Fruit fly (Drosophila melanogaster): Measurements from ENCODE around the gene CG14100.

The CG14100 gene

dm6 chr3L:19574452-19574851, 15.9 kb downstream of the CG14100 start:
- TF ChIP-seq achi (GFP tag; optimal IDR thresholded peaks at IDR 0.05) (no peak), Hr4 (GFP tag; optimal IDR thresholded peaks at IDR 0.05) (no peak), CG8632 (GFP tag; optimal IDR thresholded peaks at IDR 0.05) (no peak), CG10669 (GFP tag; optimal IDR thresholded peaks at IDR 0.05) (no peak), Sox102F (GFP tag; optimal IDR thresholded peaks at IDR 0.05) (no peak), Smox (GFP tag; optimal IDR thresholded peaks at IDR 0.05) (no peak), CG16779 (tag; optimal IDR thresholded peaks at IDR 0.05) (no peak), CG9139 (GFP tag; optimal IDR thresholded peaks at IDR 0.05) (no peak), Eip78C (GFP tag) (no peak), CG32006 (GFP tag; optimal IDR thresholded peaks at IDR 0.05) (no peak), Eip75B (GFP tag; optimal IDR thresholded peaks at IDR 0.05) (no peak), CG6163 (GFP tag; IDR thresholded peaks at IDR 0.05) (no peak), dac (GFP tag; optimal IDR thresholded peaks at IDR 0.05) (no peak)

DNA sequence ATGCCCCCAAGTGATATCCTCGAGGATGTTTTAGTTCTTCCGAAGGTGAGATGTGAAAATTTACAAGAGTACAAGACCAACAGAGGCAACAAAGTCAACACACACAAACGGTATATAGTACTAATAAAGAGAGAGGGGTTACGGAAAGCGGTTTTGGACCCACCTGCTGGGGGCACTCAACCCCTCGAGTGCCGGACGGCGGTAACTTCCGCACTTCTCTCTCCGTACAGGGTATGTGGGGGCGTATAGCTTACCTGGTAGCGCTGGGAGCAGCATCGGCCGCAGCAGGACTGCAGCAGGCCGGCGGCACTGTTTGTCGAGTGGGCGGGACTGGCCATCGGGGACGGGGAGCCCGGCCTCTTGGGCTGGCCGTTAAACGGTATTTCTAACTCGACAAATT, 20.9 kb downstream of the CG14100 start:
- TF ChIP-seq Blimp-1 (GFP tag; optimal IDR thresholded peaks at IDR 0.05) (no peak), CG10631 (GFP tag; optimal IDR thresholded peaks at IDR 0.05) (no peak), dac (GFP tag; optimal IDR thresholded peaks at IDR 0.05) (no peak), svp (GFP tag) (no peak), CG6163 (GFP tag; IDR thresholded peaks at IDR 0.05) (no peak), Sox102F (GFP tag; optimal IDR thresholded peaks at IDR 0.05) (no peak), CG16779 (tag; optimal IDR thresholded peaks at IDR 0.05) (no peak)

DNA sequence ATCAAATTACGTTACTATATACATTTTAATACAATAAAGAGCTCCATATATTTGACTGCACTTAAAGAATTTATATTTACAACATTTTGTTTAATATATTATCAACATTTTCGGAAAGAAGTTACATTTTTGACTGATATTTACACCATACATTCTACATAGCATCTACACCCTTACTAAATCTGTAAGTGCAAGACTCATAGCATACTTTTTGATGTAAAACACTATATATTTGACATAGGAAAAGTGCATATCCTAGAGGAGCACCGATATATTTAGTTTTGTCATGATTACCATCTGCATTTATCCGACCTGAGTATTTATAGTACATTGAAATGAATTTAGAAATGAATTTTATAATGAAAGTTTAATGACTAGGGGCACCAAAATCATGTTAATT, 21.3 kb downstream of the CG14100 start:
- TF ChIP-seq CG4318 (GFP tag; optimal IDR thresholded peaks at IDR 0.05) (no peak), CG34406 (GFP tag; optimal IDR thresholded peaks at IDR 0.05) (no peak), Sox14 (GFP tag; optimal IDR thresholded peaks at IDR 0.05) (no peak), Hr4 (GFP tag; optimal IDR thresholded peaks at IDR 0.05) (no peak), CG6792 (GFP tag; optimal IDR thresholded peaks at IDR 0.05) (no peak), CG32006 (GFP tag; optimal IDR thresholded peaks at IDR 0.05) (no peak), CG9139 (GFP tag; optimal IDR thresholded peaks at IDR 0.05) (no peak), pdm3 (GFP tag; optimal IDR thresholded peaks at IDR 0.05) (no peak), dac (GFP tag; optimal IDR thresholded peaks at IDR 0.05) (no peak), Ets96B (tag; optimal IDR thresholded peaks at IDR 0.05) (no peak), cyc (GFP tag; optimal IDR thresholded peaks at IDR 0.05) (no peak), CG6808 (GFP tag; optimal IDR thresholded peaks at IDR 0.05) (no peak), vri (GFP tag; optimal IDR thresholded peaks at IDR 0.05) (no peak), CG6163 (GFP tag; IDR thresholded peaks at IDR 0.05) (no peak), CG6276 (GFP tag; optimal IDR thresholded peaks at IDR 0.05) (no peak), Smox (GFP tag; optimal IDR thresholded peaks at IDR 0.05) (no peak), Sox15 (GFP tag; optimal IDR thresholded peaks at IDR 0.05) (no peak), Gug (GFP tag; IDR thresholded peaks at IDR 0.05) (no peak)

- no peak for TF ChIP-seq Blimp-1 (GFP tag; optimal IDR thresholded peaks at IDR 0.05)
- no peak for TF ChIP-seq Sox14 (GFP tag; optimal IDR thresholded peaks at IDR 0.05)
- no peak for TF ChIP-seq vri (GFP tag; optimal IDR thresholded peaks at IDR 0.05)
- TF ChIP-seq dac (GFP tag; optimal IDR thresholded peaks at IDR 0.05) = no peak
- no peak for TF ChIP-seq dsx (GFP tag; optimal IDR thresholded peaks at IDR 0.05; ENCODE audit: poor library complexity, severe bottlenecking)
- no peak for TF ChIP-seq Hr39 (GFP tag; optimal IDR thresholded peaks at IDR 0.05)
- TF ChIP-seq CG8632 (GFP tag; optimal IDR thresholded peaks at IDR 0.05) = no peak
- TF ChIP-seq acj6 (GFP tag; optimal IDR thresholded peaks at IDR 0.05) = no peak
- TF ChIP-seq CG6808 (GFP tag; optimal IDR thresholded peaks at IDR 0.05) = no peak
- no peak for TF ChIP-seq fd59A (GFP tag; optimal IDR thresholded peaks at IDR 0.05)
- no peak for TF ChIP-seq svp (GFP tag)
- no peak for TF ChIP-seq topi (GFP tag; optimal IDR thresholded peaks at IDR 0.05)
- TF ChIP-seq Sox15 (GFP tag; optimal IDR thresholded peaks at IDR 0.05) = no peak
- TF ChIP-seq CG6792 (GFP tag; optimal IDR thresholded peaks at IDR 0.05) = no peak
Observed at dm6 chr3L:19566127-19566526, 24.2 kb downstream of the CG14100 start.

Measured in whole organism, prepupa.